Worm (Caenorhabditis elegans) whole organism, young adult: Measurements from ENCODE around the gene srxa-6.

Experiments
- F49E8.2 ChIP-seq: sonication (generic microtip); optimal IDR thresholded peaks from 3 replicates; lab custom pipeline; 2017; ENCODE audit warnings: missing genetic modification characterization, mild to moderate bottlenecking, missing compliant biosample characterization, antibody characterized with exemption, moderate library complexity; ENCODE audit not compliant: insufficient read depth
- ceh-58 ChIP-seq: fragments of 200-800 bp; sonication (Bioruptor generic); IDR thresholded peaks from 2 replicates; pipeline ENCODE4 v1.3.6; 2022; ENCODE audit warnings: missing genetic modification characterization, missing compliant biosample characterization
- snpc-1.3 ChIP-seq: sonication (generic microtip); optimal IDR thresholded peaks from 2 replicates; lab custom pipeline; 2017; ENCODE audit warnings: missing genetic modification characterization, mild to moderate bottlenecking, missing compliant biosample characterization, antibody characterized with exemption, moderate library complexity, missing genotype, missing genetic modification reagents; ENCODE audit not compliant: insufficient read depth
- tlf-1 ChIP-seq: fragments of 200-800 bp; sonication (Bioruptor generic); optimal IDR thresholded peaks from 2 replicates; lab custom pipeline; 2018; ENCODE audit warnings: mild to moderate bottlenecking, missing genetic modification characterization, missing compliant biosample characterization

DNA sequence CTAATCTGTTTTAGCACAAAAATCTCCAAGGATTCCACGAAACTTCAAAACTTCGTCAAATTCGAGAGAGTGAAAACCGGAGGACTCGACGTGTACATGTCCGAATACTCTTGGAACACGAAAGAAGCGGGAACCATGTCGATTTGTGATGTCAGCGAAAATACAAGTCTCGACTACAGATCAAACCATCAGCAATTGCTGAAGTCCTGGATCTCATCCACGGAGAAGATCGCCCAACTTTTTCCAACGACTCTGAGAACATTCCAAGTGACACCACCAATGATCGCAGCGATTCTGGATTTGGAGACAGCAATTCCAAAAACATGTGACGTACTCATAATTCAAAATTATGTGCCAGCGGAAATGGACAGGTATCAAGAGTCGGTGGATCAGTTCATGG lies 12.3 kb upstream of the srxa-6 start:
- no peak for TF ChIP-seq F49E8.2 (tag; lab: Kevin White, UChicago)
- no peak for TF ChIP-seq tlf-1 (GFP tag; lab: Kevin White, UChicago)
- no peak for TF ChIP-seq snpc-1.3
- no peak for TF ChIP-seq ceh-58 (GFP tag; lab: Robert Waterston, UW)
